Worm (Caenorhabditis elegans) whole organism, late embryonic: ENCODE data around the gene daf-31.

ENCODE experiments used
- C08G9.2 ChIP-seq: sonication (generic microtip); optimal IDR thresholded peaks from 2 replicates; lab custom pipeline; 2016; ENCODE audit warnings: mild to moderate bottlenecking, missing genetic modification characterization, moderate library complexity, missing compliant biosample characterization
- C38D4.7 ChIP-seq: fragments of 200-800 bp; sonication (Bioruptor generic); optimal IDR thresholded peaks from 2 replicates; lab custom pipeline; 2018; ENCODE audit warnings: mild to moderate bottlenecking, missing genetic modification characterization, moderate library complexity, missing compliant biosample characterization
- F13H6.1 ChIP-seq: sonication (generic microtip); optimal IDR thresholded peaks from 2 replicates; lab custom pipeline; 2016; ENCODE audit warnings: missing genetic modification characterization, missing compliant biosample characterization
- K02D7.2 ChIP-seq: sonication (generic microtip); optimal IDR thresholded peaks from 2 replicates; lab custom pipeline; 2017; ENCODE audit warnings: mild to moderate bottlenecking, missing genetic modification characterization, missing compliant biosample characterization
- K09A11.1 ChIP-seq: sonication (generic microtip); optimal IDR thresholded peaks from 2 replicates; lab custom pipeline; 2017; ENCODE audit warnings: antibody characterized with exemption, mild to moderate bottlenecking, missing genetic modification characterization, missing compliant biosample characterization; ENCODE audit not compliant: insufficient read depth
- Y22D7AL.16 ChIP-seq: sonication (generic microtip); optimal IDR thresholded peaks from 2 replicates; lab custom pipeline; 2016; ENCODE audit warnings: missing genetic modification characterization, missing compliant biosample characterization
- ahr-1 ChIP-seq: sonication (generic microtip); optimal IDR thresholded peaks from 2 replicates; lab custom pipeline; 2016; ENCODE audit warnings: missing genetic modification characterization, missing compliant biosample characterization
- ceh-14 ChIP-seq: sonication (generic microtip); optimal IDR thresholded peaks from 2 replicates; lab custom pipeline; 2016; ENCODE audit warnings: missing genotype, missing genetic modification characterization, missing compliant biosample characterization
- ceh-18 ChIP-seq: sonication (generic microtip); optimal IDR thresholded peaks from 2 replicates; lab custom pipeline; 2016; ENCODE audit warnings: missing genetic modification characterization, missing compliant biosample characterization
- ceh-2 ChIP-seq: sonication (generic microtip); optimal IDR thresholded peaks from 2 replicates; lab custom pipeline; 2016; ENCODE audit warnings: missing genotype, missing genetic modification characterization, missing compliant biosample characterization
- ceh-22 ChIP-seq: sonication (generic microtip); optimal IDR thresholded peaks from 2 replicates; lab custom pipeline; 2017; ENCODE audit warnings: missing biosample characterization, missing genetic modification characterization
- ceh-30 ChIP-seq: fragments of 150-350 bp; optimal IDR thresholded peaks from 2 replicates; lab custom pipeline; 2014; ENCODE audit warnings: missing biosample characterization, missing genetic modification characterization
- ceh-45 ChIP-seq: fragments of 200-800 bp; sonication (Bioruptor generic); IDR thresholded peaks from 2 replicates; pipeline ENCODE4 v1.3.6; 2022; ENCODE audit warnings: missing genetic modification reagents, missing genetic modification characterization, missing compliant biosample characterization
- ceh-6 ChIP-seq: fragments of 200-800 bp; sonication (Bioruptor generic); optimal IDR thresholded peaks from 2 replicates; lab custom pipeline; 2018; ENCODE audit warnings: mild to moderate bottlenecking, missing genetic modification characterization, missing compliant biosample characterization
- che-1 ChIP-seq: sonication (generic microtip); optimal IDR thresholded peaks from 2 replicates; lab custom pipeline; 2016; ENCODE audit warnings: mild to moderate bottlenecking, missing genetic modification characterization, missing compliant biosample characterization
- dve-1 ChIP-seq: sonication (generic microtip); optimal IDR thresholded peaks from 2 replicates; lab custom pipeline; 2017; ENCODE audit warnings: antibody characterized with exemption, mild to moderate bottlenecking, missing genetic modification characterization, missing compliant biosample characterization
- elt-2 ChIP-seq: sonication (generic microtip); optimal IDR thresholded peaks from 2 replicates; lab custom pipeline; 2016; ENCODE audit warnings: missing genetic modification reagents, missing genetic modification characterization, missing compliant biosample characterization
- elt-4 ChIP-seq: sonication (generic microtip); optimal IDR thresholded peaks from 2 replicates; lab custom pipeline; 2016; ENCODE audit warnings: missing genetic modification characterization, missing compliant biosample characterization
- ets-4 ChIP-seq: sonication (generic microtip); optimal IDR thresholded peaks from 2 replicates; lab custom pipeline; 2016; ENCODE audit warnings: missing genetic modification characterization, missing compliant biosample characterization
- fax-1 ChIP-seq: sonication (generic microtip); optimal IDR thresholded peaks from 2 replicates; lab custom pipeline; 2016; ENCODE audit warnings: missing genotype, missing genetic modification characterization, missing compliant biosample characterization
- fkh-10 ChIP-seq: fragments of 150-350 bp; optimal IDR thresholded peaks from 2 replicates; lab custom pipeline; 2014; ENCODE audit warnings: missing biosample characterization, missing genetic modification reagents, missing genetic modification characterization
- hlh-30 ChIP-seq: sonication (generic microtip); optimal IDR thresholded peaks from 2 replicates; lab custom pipeline; 2017; ENCODE audit warnings: antibody characterized with exemption, missing genetic modification characterization, missing compliant biosample characterization; ENCODE audit not compliant: insufficient read depth
- lim-6 ChIP-seq: sonication (generic microtip); optimal IDR thresholded peaks from 2 replicates; lab custom pipeline; 2016; ENCODE audit warnings: missing genetic modification characterization, missing compliant biosample characterization
- madf-2 ChIP-seq: sonication (generic microtip); optimal IDR thresholded peaks from 2 replicates; lab custom pipeline; 2017; ENCODE audit warnings: missing genetic modification characterization, missing compliant biosample characterization
- nfya-1 ChIP-seq: sonication (generic microtip); optimal IDR thresholded peaks from 2 replicates; lab custom pipeline; 2017; ENCODE audit warnings: missing genetic modification characterization, mild to moderate bottlenecking, missing compliant biosample characterization, antibody characterized with exemption, moderate library complexity
- nhr-11 ChIP-seq: fragments of 150-350 bp; optimal IDR thresholded peaks from 2 replicates; lab custom pipeline; 2014; ENCODE audit warnings: missing biosample characterization, missing genetic modification characterization
- odd-2 ChIP-seq: sonication (generic microtip); optimal IDR thresholded peaks from 2 replicates; lab custom pipeline; 2017; ENCODE audit warnings: antibody characterized with exemption, mild to moderate bottlenecking, missing genetic modification characterization, missing compliant biosample characterization
- pag-3 ChIP-seq: sonication (generic microtip); optimal IDR thresholded peaks from 2 replicates; lab custom pipeline; 2016; ENCODE audit warnings: missing compliant biosample characterization, missing genetic modification characterization, borderline replicate concordance
- pat-9 ChIP-seq: fragments of 200-800 bp; sonication (Bioruptor generic); optimal IDR thresholded peaks from 2 replicates; lab custom pipeline; 2018; ENCODE audit warnings: mild to moderate bottlenecking, missing genetic modification characterization, moderate library complexity, missing compliant biosample characterization
- pha-2 ChIP-seq: sonication (generic microtip); optimal IDR thresholded peaks from 2 replicates; lab custom pipeline; 2017; ENCODE audit warnings: mild to moderate bottlenecking, missing genetic modification characterization, missing compliant biosample characterization
- pqm-1 ChIP-seq: sonication (generic microtip); optimal IDR thresholded peaks from 2 replicates; lab custom pipeline; 2016; ENCODE audit warnings: missing genetic modification characterization, missing compliant biosample characterization
- sox-2 ChIP-seq: fragments of 200-800 bp; sonication (Bioruptor generic); IDR thresholded peaks from 2 replicates; pipeline ENCODE4 v1.3.6; 2022; ENCODE audit warnings: missing genetic modification reagents, missing genetic modification characterization, missing compliant biosample characterization
- sox-4 ChIP-seq: sonication (generic microtip); optimal IDR thresholded peaks from 2 replicates; lab custom pipeline; 2017; ENCODE audit warnings: mild to moderate bottlenecking, missing genetic modification characterization, inconsistent platforms, missing compliant biosample characterization
- syd-9 ChIP-seq: sonication (generic microtip); optimal IDR thresholded peaks from 2 replicates; lab custom pipeline; 2016; ENCODE audit warnings: mild to moderate bottlenecking, missing genetic modification characterization, moderate library complexity, missing compliant biosample characterization
- tbx-7 ChIP-seq: sonication (generic microtip); optimal IDR thresholded peaks from 2 replicates; lab custom pipeline; 2016; ENCODE audit warnings: missing genotype, missing genetic modification characterization, missing compliant biosample characterization
- unc-3 ChIP-seq, 2 experiments: fragments of 200-800 bp in 1 of 2; sonication (Bioruptor generic) in 1 of 2; sonication (generic microtip) in 1 of 2; conservative IDR thresholded peaks in 1 of 2; optimal IDR thresholded peaks in 1 of 2; 2 replicates each; pipeline versions ENCODE4 v1.3.6 to Lab custom; 2016 to 2022; ENCODE audit warnings: missing compliant biosample characterization in 2 of 2, missing genetic modification characterization in 2 of 2, missing genetic modification reagents in 1 of 2
- unc-42 ChIP-seq: sonication (generic microtip); optimal IDR thresholded peaks from 2 replicates; lab custom pipeline; 2016; ENCODE audit warnings: missing genotype, missing genetic modification characterization, missing compliant biosample characterization
- zip-5 ChIP-seq: sonication (generic microtip); optimal IDR thresholded peaks from 2 replicates; lab custom pipeline; 2016; ENCODE audit warnings: missing genetic modification characterization, missing compliant biosample characterization

Gene daf-31

ce11 chrIV:8333988-8334863 lies 44.2 kb downstream of the daf-31 start, which contains the start of gene his-32 (continued):
- no peak for TF ChIP-seq unc-3 (GFP tag; conservative IDR thresholded peaks at IDR 0.05; lab: Robert Waterston, UW)
- TF ChIP-seq unc-3 (tag; optimal IDR thresholded peaks at IDR 0.05; lab: Kevin White, UChicago): no peak
- TF ChIP-seq dve-1 (tag; lab: Kevin White, UChicago): peak; percentile 34
- no peak for TF ChIP-seq unc-42 (tag; lab: Kevin White, UChicago)
- no peak for TF ChIP-seq ets-4 (tag; lab: Kevin White, UChicago)
- TF ChIP-seq pat-9 (tag; lab: Kevin White, UChicago): peak; percentile 41
- TF ChIP-seq madf-2 (tag; lab: Kevin White, UChicago): no peak
- no peak for TF ChIP-seq F13H6.1
- TF ChIP-seq Y22D7AL.16: no peak
- TF ChIP-seq ceh-30 (tag; lab: Kevin White, UChicago): no peak
- no peak for TF ChIP-seq pqm-1 (tag; lab: Kevin White, UChicago)
- TF ChIP-seq lim-6: no peak
- peak; percentile 79 for TF ChIP-seq tbx-7 (tag; lab: Kevin White, UChicago)
- TF ChIP-seq che-1: no peak
- TF ChIP-seq ceh-18 (tag; lab: Kevin White, UChicago): no peak
- no peak for TF ChIP-seq elt-4 (tag; lab: Kevin White, UChicago)
- TF ChIP-seq syd-9 (tag; lab: Kevin White, UChicago): no peak
- TF ChIP-seq ceh-14 (tag; lab: Kevin White, UChicago): no peak
- no peak for TF ChIP-seq ahr-1 (tag; lab: Kevin White, UChicago)
- TF ChIP-seq fax-1 (tag; lab: Kevin White, UChicago): no peak
- no peak for TF ChIP-seq C38D4.7 (GFP tag; lab: Kevin White, UChicago)
- TF ChIP-seq elt-2: peak; percentile 43
- TF ChIP-seq K02D7.2: no peak
- TF ChIP-seq zip-5: no peak
- no peak for TF ChIP-seq nhr-11
- no peak for TF ChIP-seq pag-3 (tag; lab: Kevin White, UChicago)
- TF ChIP-seq odd-2 (tag; lab: Kevin White, UChicago): no peak
- no peak for TF ChIP-seq ceh-6
- peak; percentile 83 for TF ChIP-seq hlh-30 (tag; lab: Kevin White, UChicago)
- no peak for TF ChIP-seq ceh-22
- peak; percentile 35 for TF ChIP-seq pha-2 (tag; lab: Kevin White, UChicago)
- TF ChIP-seq sox-4 (tag; lab: Kevin White, UChicago): no peak
- peak; percentile 75 for TF ChIP-seq nfya-1 (tag; lab: Kevin White, UChicago)
- TF ChIP-seq K09A11.1 (tag; lab: Kevin White, UChicago): no peak
- TF ChIP-seq fkh-10 (GFP tag; lab: Kevin White, UChicago): no peak
- peak; percentile 24 for TF ChIP-seq C08G9.2
- no peak for TF ChIP-seq ceh-45 (GFP tag; lab: Robert Waterston, UW)

ce11 chrIV:8339636-8340035 lies 49.6 kb downstream of the daf-31 start, which contains the start of gene lgc-6:
TSS of gene lgc-6 (plus strand) at chrIV:8339936.
- TF ChIP-seq pqm-1 (tag; lab: Kevin White, UChicago): no peak
- TF ChIP-seq elt-2: no peak
- no peak for TF ChIP-seq sox-2 (GFP tag; lab: Robert Waterston, UW)
- no peak for TF ChIP-seq ceh-2 (tag; lab: Kevin White, UChicago)
